Worm (Caenorhabditis elegans): ENCODE measurements around the gene glb-7.

The glb-7 gene

ce11 chrIV:2122488-2122887, at the start of gene glb-7:
Gene glb-7, plus strand, starts transcription at chrIV:2122788.
- TF ChIP-seq hlh-1 (tag; optimal IDR thresholded peaks at IDR 0.05), result no peak
- TF ChIP-seq elt-3 (tag; optimal IDR thresholded peaks at IDR 0.05), result no peak
- TF ChIP-seq ceh-43 (GFP tag; optimal IDR thresholded peaks at IDR 0.05), result no peak
- no peak for TF ChIP-seq drap-1 (GFP tag; optimal IDR thresholded peaks at IDR 0.05)
- no peak for TF ChIP-seq cnd-1 (tag; optimal IDR thresholded peaks at IDR 0.05)
- TF ChIP-seq ceh-83 (GFP tag; optimal IDR thresholded peaks at IDR 0.05), result no peak
- no peak for TF ChIP-seq sem-2 (GFP tag; optimal IDR thresholded peaks at IDR 0.05)
- no peak for TF ChIP-seq ceh-39 (tag; optimal IDR thresholded peaks at IDR 0.05)
- TF ChIP-seq mls-2 (tag; optimal IDR thresholded peaks at IDR 0.05), result no peak
- TF ChIP-seq unc-39 (tag; optimal IDR thresholded peaks at IDR 0.05), result no peak
- TF ChIP-seq nhr-76 (tag; optimal IDR thresholded peaks at IDR 0.05), result no peak
- TF ChIP-seq blmp-1 (tag; optimal IDR thresholded peaks at IDR 0.05), result no peak
- no peak for TF ChIP-seq flh-1 (GFP tag; optimal IDR thresholded peaks at IDR 0.05)
- no peak for TF ChIP-seq zip-8 (tag; optimal IDR thresholded peaks at IDR 0.05)
- no peak for TF ChIP-seq nhr-12 (tag; optimal IDR thresholded peaks at IDR 0.05)
- no peak for TF ChIP-seq ces-1 (GFP tag; optimal IDR thresholded peaks at IDR 0.05)

ce11 chrIV:2077159-2077835, 45.3 kb upstream of the glb-7 start:
- TF ChIP-seq lsy-2 (tag; optimal IDR thresholded peaks at IDR 0.05) (no peak), flh-1 (GFP tag; optimal IDR thresholded peaks at IDR 0.05) (no peak), mls-2 (tag; optimal IDR thresholded peaks at IDR 0.05) (no peak), ces-1 (GFP tag; optimal IDR thresholded peaks at IDR 0.05) (peak; percentile 65)

ce11 chrIV:2080340-2080739, 42.2 kb upstream of the glb-7 start:
- no peak for TF ChIP-seq ham-2 (GFP tag; optimal IDR thresholded peaks at IDR 0.05)

- no peak for TF ChIP-seq unc-120 (tag; optimal IDR thresholded peaks at IDR 0.05; ENCODE audit: poor library complexity, severe bottlenecking)
- TF ChIP-seq drap-1 (GFP tag; optimal IDR thresholded peaks at IDR 0.05), result peak; percentile 24
Observed at ce11 chrIV:2083146-2083545, 39.4 kb upstream of the glb-7 start.

- TF ChIP-seq unc-39 (tag; optimal IDR thresholded peaks at IDR 0.05) (no peak), sptf-1 (tag; optimal IDR thresholded peaks at IDR 0.05) (no peak), ces-1 (GFP tag; optimal IDR thresholded peaks at IDR 0.05) (no peak), unc-120 (tag; optimal IDR thresholded peaks at IDR 0.05; ENCODE audit: poor library complexity, severe bottlenecking) (no peak), drap-1 (GFP tag; optimal IDR thresholded peaks at IDR 0.05) (no peak), snpc-4 (tag; optimal IDR thresholded peaks at IDR 0.05) (no peak), unc-62 (GFP tag; optimal IDR thresholded peaks at IDR 0.05) (no peak), M03D4.4 (tag; optimal IDR thresholded peaks at IDR 0.05) (no peak), elt-1 (tag; optimal IDR thresholded peaks at IDR 0.05; ENCODE audit: borderline replicate concordance, insufficient read depth) (no peak), nhr-237 (tag; optimal IDR thresholded peaks at IDR 0.05) (no peak), tbx-8 (GFP tag; optimal IDR thresholded peaks at IDR 0.05) (no peak), bed-3 (GFP tag; optimal IDR thresholded peaks at IDR 0.05) (no peak), mab-5 (tag; optimal IDR thresholded peaks at IDR 0.05) (no peak), nhr-2 (tag; optimal IDR thresholded peaks at IDR 0.05) (no peak), elt-3 (tag; optimal IDR thresholded peaks at IDR 0.05) (no peak), mep-1 (tag; optimal IDR thresholded peaks at IDR 0.05) (no peak), cnd-1 (tag; optimal IDR thresholded peaks at IDR 0.05) (no peak)
Observed at ce11 chrIV:2083734-2084133, 38.9 kb upstream of the glb-7 start, which contains the start of gene mca-2. Gene mca-2, plus strand, starts transcription at chrIV:2084034.

- no peak for TF ChIP-seq ces-1 (GFP tag; optimal IDR thresholded peaks at IDR 0.05)
- TF ChIP-seq ztf-11 (tag; optimal IDR thresholded peaks at IDR 0.05), result no peak
- TF ChIP-seq lsy-2 (tag; optimal IDR thresholded peaks at IDR 0.05), result no peak
- no peak for TF ChIP-seq hlh-1 (tag; optimal IDR thresholded peaks at IDR 0.05)
- no peak for TF ChIP-seq cnd-1 (tag; optimal IDR thresholded peaks at IDR 0.05)
- TF ChIP-seq nhr-2 (tag; optimal IDR thresholded peaks at IDR 0.05), result no peak
- no peak for TF ChIP-seq sptf-1 (tag; optimal IDR thresholded peaks at IDR 0.05)
- no peak for TF ChIP-seq unc-62 (GFP tag; optimal IDR thresholded peaks at IDR 0.05)
- TF ChIP-seq elt-3 (tag; optimal IDR thresholded peaks at IDR 0.05), result no peak
- no peak for TF ChIP-seq tbx-8 (GFP tag; optimal IDR thresholded peaks at IDR 0.05)
- no peak for TF ChIP-seq ceh-83 (GFP tag; optimal IDR thresholded peaks at IDR 0.05)
- TF ChIP-seq M03D4.4 (tag; optimal IDR thresholded peaks at IDR 0.05), result no peak
- no peak for TF ChIP-seq pha-4 (tag; optimal IDR thresholded peaks at IDR 0.05)
- TF ChIP-seq bed-3 (GFP tag; optimal IDR thresholded peaks at IDR 0.05), result no peak
- no peak for TF ChIP-seq unc-39 (tag; optimal IDR thresholded peaks at IDR 0.05)
- no peak for TF ChIP-seq ceh-39 (tag; optimal IDR thresholded peaks at IDR 0.05)
- TF ChIP-seq elt-1 (tag; optimal IDR thresholded peaks at IDR 0.05; ENCODE audit: borderline replicate concordance, insufficient read depth), result no peak
- no peak for TF ChIP-seq mab-5 (tag; optimal IDR thresholded peaks at IDR 0.05)
- no peak for TF ChIP-seq zip-8 (tag; optimal IDR thresholded peaks at IDR 0.05)
Observed at ce11 chrIV:2099771-2100170, 22.8 kb upstream of the glb-7 start, which contains the start of gene C23H5.11. Gene C23H5.11, minus strand, starts transcription at chrIV:2099871.
